Fruit fly (Drosophila melanogaster): ENCODE data around the gene Sirt2.

The Sirt2 gene

DNA sequence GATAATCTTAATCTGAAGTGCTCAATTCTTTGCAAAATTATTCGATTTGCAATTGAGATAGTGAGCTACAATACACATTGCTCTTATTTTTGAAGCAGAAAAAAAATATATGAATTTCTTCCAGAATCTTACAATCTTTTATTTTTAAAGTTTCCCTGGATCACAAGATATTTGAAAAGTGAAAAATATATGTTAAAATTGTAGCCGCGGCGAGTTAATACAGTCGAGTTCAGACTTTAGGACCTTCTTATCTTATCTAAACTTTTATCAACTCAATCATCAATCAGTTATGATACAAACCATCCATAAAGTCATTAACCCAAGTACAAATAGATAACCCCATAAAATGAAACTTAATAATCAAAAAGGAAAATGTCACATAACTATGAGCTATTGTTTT lies 17.4 kb upstream of the Sirt2 start (continued):
- TF ChIP-seq Sox100B (GFP tag; optimal IDR thresholded peaks at IDR 0.05) (peak; percentile 34), grn (GFP tag; optimal IDR thresholded peaks at IDR 0.05) (no peak), crc (GFP tag; optimal IDR thresholded peaks at IDR 0.05) (no peak), Hsf (GFP tag; optimal IDR thresholded peaks at IDR 0.05) (no peak), CG31365 (tag; optimal IDR thresholded peaks at IDR 0.05) (no peak), Chrac-16 (GFP tag; optimal IDR thresholded peaks at IDR 0.05) (no peak), gcm2 (GFP tag; optimal IDR thresholded peaks at IDR 0.05) (no peak), row (GFP tag; IDR thresholded peaks at IDR 0.05) (peak; percentile 33; the same call in 1 of the 3 replicates), CG12104 (GFP tag; optimal IDR thresholded peaks at IDR 0.05) (peak; percentile 42), Lpt (GFP tag; optimal IDR thresholded peaks at IDR 0.05) (no peak), CG6689 (GFP tag; IDR thresholded peaks at IDR 0.05) (no peak), CG2199 (GFP tag; IDR thresholded peaks at IDR 0.05) (no peak), CG10366 (GFP tag; IDR thresholded peaks at IDR 0.05) (no peak), cwo (GFP tag; optimal IDR thresholded peaks at IDR 0.05) (no peak), Aef1 (GFP tag; IDR thresholded peaks at IDR 0.05) (no peak), Awh (GFP tag; IDR thresholded peaks at IDR 0.05) (no peak), bbx (GFP tag; IDR thresholded peaks at IDR 0.05; ENCODE audit: partially characterized antibody) (no peak), dan (GFP tag; IDR thresholded peaks at IDR 0.05) (no peak), CG6654 (GFP tag; optimal IDR thresholded peaks at IDR 0.05) (no peak), MESR4 (GFP tag; optimal IDR thresholded peaks at IDR 0.05) (no peak), CG13424 (tag; optimal IDR thresholded peaks at IDR 0.05) (no peak), H2.0 (GFP tag; IDR thresholded peaks at IDR 0.05) (no peak), lola (GFP tag; optimal IDR thresholded peaks at IDR 0.05) (no peak), MTF-1 (GFP tag; optimal IDR thresholded peaks at IDR 0.05; ENCODE audit: borderline replicate concordance) (no peak), gsb (GFP tag; IDR thresholded peaks at IDR 0.05) (no peak), en (GFP tag; optimal IDR thresholded peaks at IDR 0.05) (no peak), CG10147 (GFP tag; optimal IDR thresholded peaks at IDR 0.05) (no peak), sima (GFP tag; optimal IDR thresholded peaks at IDR 0.05) (no peak), pho (GFP tag; optimal IDR thresholded peaks at IDR 0.05) (peak; percentile 3), crp (GFP tag; optimal IDR thresholded peaks at IDR 0.05) (no peak), CG18599 (GFP tag; optimal IDR thresholded peaks at IDR 0.05) (no peak), Hr51 (GFP tag; optimal IDR thresholded peaks at IDR 0.05) (peak in 1 of 2 experiments; percentile 29), HLHmδ (GFP tag; optimal IDR thresholded peaks at IDR 0.05) (no peak), yki (optimal IDR thresholded peaks at IDR 0.05) (no peak), bsh (GFP tag; optimal IDR thresholded peaks at IDR 0.05) (no peak), gro (GFP tag; optimal IDR thresholded peaks at IDR 0.05) (no peak), Dad (GFP tag; optimal IDR thresholded peaks at IDR 0.05) (no peak), phol (tag; optimal IDR thresholded peaks at IDR 0.05) (peak; percentile 19), CG17328 (GFP tag; IDR thresholded peaks at IDR 0.05) (no peak), lov (optimal IDR thresholded peaks at IDR 0.05) (no peak), lov (GFP tag; IDR thresholded peaks at IDR 0.05) (no peak), Mrtf (GFP tag; IDR thresholded peaks at IDR 0.05) (no peak), CG10209 (GFP tag; optimal IDR thresholded peaks at IDR 0.05) (no peak), bcd (GFP tag; optimal IDR thresholded peaks at IDR 0.05) (no peak), tgo (GFP tag; IDR thresholded peaks at IDR 0.05) (no peak), Dip2 (GFP tag; IDR thresholded peaks at IDR 0.05) (no peak), Mes4 (GFP tag; optimal IDR thresholded peaks at IDR 0.05) (no peak), Fer2 (tag; optimal IDR thresholded peaks at IDR 0.05) (no peak), CG10565 (GFP tag; optimal IDR thresholded peaks at IDR 0.05) (no peak), CG16813 (GFP tag; IDR thresholded peaks at IDR 0.05; ENCODE audit: partially characterized antibody) (no peak), wdn (GFP tag; IDR thresholded peaks at IDR 0.05) (no peak), dpn (GFP tag; optimal IDR thresholded peaks at IDR 0.05) (no peak)
